Worm (Caenorhabditis elegans): ENCODE data around the gene mdt-6.

ce11 chrV:7021772-7022171, 37.7 kb downstream of the mdt-6 start, which contains the start of gene F20A1.4:
- no peak for TF ChIP-seq flt-1 (GFP tag; IDR thresholded peaks at IDR 0.05)
- no peak for TF ChIP-seq tab-1 (GFP tag; IDR thresholded peaks at IDR 0.05)
- no peak for TF ChIP-seq ztf-29 (GFP tag; IDR thresholded peaks at IDR 0.05)
- TF ChIP-seq klf-2 (GFP tag; conservative IDR thresholded peaks at IDR 0.05) = no peak
- TF ChIP-seq ref-1 (GFP tag; conservative IDR thresholded peaks at IDR 0.05) = no peak
- no peak for TF ChIP-seq ztf-23 (GFP tag; IDR thresholded peaks at IDR 0.05)
- TF ChIP-seq T22C8.4 (GFP tag; IDR thresholded peaks at IDR 0.05) = no peak
